Fruit fly (Drosophila melanogaster): ENCODE results near the gene CG6996.

The CG6996 gene

dm6 chr3L:20209896-20210295 lies 2.6 kb downstream of the CG6996 start (continued):
- no peak for TF ChIP-seq Dek (tag; optimal IDR thresholded peaks at IDR 0.05)
- TF ChIP-seq CG13624 (GFP tag; optimal IDR thresholded peaks at IDR 0.05): no peak
- TF ChIP-seq Ets65A (GFP tag): no peak
- no peak for TF ChIP-seq Gsc (GFP tag; IDR thresholded peaks at IDR 0.05)
- peak; percentile 20 for TF ChIP-seq sug (tag; optimal IDR thresholded peaks at IDR 0.05)
- no peak for TF ChIP-seq CG18476 (GFP tag; optimal IDR thresholded peaks at IDR 0.05)
- TF ChIP-seq sd (tag; optimal IDR thresholded peaks at IDR 0.05): peak; percentile 24
- no peak for TF ChIP-seq pros (GFP tag; optimal IDR thresholded peaks at IDR 0.05)
- TF ChIP-seq H2.0 (GFP tag; IDR thresholded peaks at IDR 0.05): no peak
- TF ChIP-seq lilli (GFP tag; optimal IDR thresholded peaks at IDR 0.05): no peak
- peak; percentile 72 for TF ChIP-seq exex (tag; optimal IDR thresholded peaks at IDR 0.05)
- no peak for TF ChIP-seq Dref (GFP tag; IDR thresholded peaks at IDR 0.05)
- TF ChIP-seq Fer3 (tag; optimal IDR thresholded peaks at IDR 0.05): no peak
- TF ChIP-seq wor (GFP tag; IDR thresholded peaks at IDR 0.05): no peak
- TF ChIP-seq CG5245 (GFP tag; optimal IDR thresholded peaks at IDR 0.05): no peak
- no peak for TF ChIP-seq nerfin-1 (tag; optimal IDR thresholded peaks at IDR 0.05)

- TF ChIP-seq tx (GFP tag; optimal IDR thresholded peaks at IDR 0.05) (no peak), Dll (GFP tag; IDR thresholded peaks at IDR 0.05; ENCODE audit: partially characterized antibody) (no peak), CG5953 (GFP tag; IDR thresholded peaks at IDR 0.05) (no peak), CG2875 (GFP tag; optimal IDR thresholded peaks at IDR 0.05) (no peak), sug (tag; optimal IDR thresholded peaks at IDR 0.05) (no peak), stwl (tag; optimal IDR thresholded peaks at IDR 0.05) (no peak), so (GFP tag; IDR thresholded peaks at IDR 0.05) (no peak), Mrtf (GFP tag; IDR thresholded peaks at IDR 0.05) (no peak), tna (GFP tag; IDR thresholded peaks at IDR 0.05; ENCODE audit: partially characterized antibody) (no peak), Med (GFP tag) (no peak), ATbp (GFP tag; optimal IDR thresholded peaks at IDR 0.05) (no peak), NC2α (GFP tag; optimal IDR thresholded peaks at IDR 0.05) (no peak), ac (GFP tag; optimal IDR thresholded peaks at IDR 0.05) (no peak), cato (GFP tag; optimal IDR thresholded peaks at IDR 0.05; ENCODE audit: borderline replicate concordance) (no peak), tap (tag; optimal IDR thresholded peaks at IDR 0.05) (no peak), lab (GFP tag; optimal IDR thresholded peaks at IDR 0.05) (no peak), Ssrp (tag; optimal IDR thresholded peaks at IDR 0.05) (no peak), CG10366 (GFP tag; IDR thresholded peaks at IDR 0.05) (no peak), mirr (GFP tag; optimal IDR thresholded peaks at IDR 0.05) (no peak), ab (GFP tag; optimal IDR thresholded peaks at IDR 0.05) (no peak)
Measured at dm6 chr3L:20212022-20212421, 4.7 kb downstream of the CG6996 start, which contains the start of gene CG7017. CG7017 (minus strand) TSS chr3L:20212122.

DNA sequence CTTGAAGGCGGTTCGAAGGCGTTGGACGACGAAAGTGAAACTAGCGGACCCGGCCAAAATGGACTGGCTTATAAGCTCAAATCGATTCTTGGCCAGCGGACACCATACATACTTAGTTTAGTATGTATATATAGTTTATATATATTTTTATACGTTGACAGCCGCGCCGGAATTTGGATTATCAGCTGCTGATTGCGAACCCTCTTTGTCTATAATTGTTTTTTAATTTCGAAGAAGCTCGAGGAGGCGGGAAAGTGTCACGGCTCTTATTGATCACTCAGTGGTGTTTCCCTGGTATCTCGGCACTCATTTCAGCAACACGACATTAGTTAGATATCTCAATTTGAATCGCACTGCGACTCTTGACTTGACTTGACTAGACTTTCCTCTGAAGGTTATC lies 13.0 kb downstream of the CG6996 start, which contains the start of gene CG6933:
CG6933 (minus strand) TSS at position 47 of the 400 bp plus-strand sequence.
- peak; percentile 98 for TF ChIP-seq exex (tag; optimal IDR thresholded peaks at IDR 0.05)
- TF ChIP-seq CG4360 (GFP tag; IDR thresholded peaks at IDR 0.05): no peak
- TF ChIP-seq Lim3 (GFP tag; IDR thresholded peaks at IDR 0.05): no peak
- peak; percentile 70 for TF ChIP-seq sd (tag; optimal IDR thresholded peaks at IDR 0.05)
- no peak for TF ChIP-seq zfh2 (GFP tag; optimal IDR thresholded peaks at IDR 0.05)
- no peak for TF ChIP-seq ham (GFP tag; IDR thresholded peaks at IDR 0.05)
- TF ChIP-seq CG2875 (GFP tag; optimal IDR thresholded peaks at IDR 0.05): no peak
- TF ChIP-seq CG12769 (tag; optimal IDR thresholded peaks at IDR 0.05): no peak
- TF ChIP-seq scrt (GFP tag; optimal IDR thresholded peaks at IDR 0.05): no peak
- TF ChIP-seq her (GFP tag; optimal IDR thresholded peaks at IDR 0.05): no peak
- no peak for TF ChIP-seq CG8924 (tag; optimal IDR thresholded peaks at IDR 0.05)
- TF ChIP-seq CG9876 (GFP tag; optimal IDR thresholded peaks at IDR 0.05): no peak
- TF ChIP-seq CG42726 (GFP tag; IDR thresholded peaks at IDR 0.05; ENCODE audit: partially characterized antibody): no peak
- TF ChIP-seq Sry-δ (GFP tag; optimal IDR thresholded peaks at IDR 0.05): no peak
- TF ChIP-seq Doc2 (GFP tag; IDR thresholded peaks at IDR 0.05): no peak

Data from whole organism, embryonic.